Fruit fly (Drosophila melanogaster) Kc167 (cell line): ENCODE data around the gene eloF.

Experiments used
- Myc ChIP-seq: fragments of >200 bp; optimal IDR thresholded peaks from 2 replicates; lab custom pipeline; 2017; ENCODE audit warnings: missing external identifiers
- Sin3A ChIP-seq: fragments of >200 bp; optimal IDR thresholded peaks from 2 replicates; lab custom pipeline; 2018; ENCODE audit warnings: missing external identifiers
- h ChIP-seq: fragments of >200 bp; optimal IDR thresholded peaks from 3 replicates; lab custom pipeline; 2018; ENCODE audit warnings: missing external identifiers
- insv ChIP-seq: fragments of >200 bp; optimal IDR thresholded peaks from 3 replicates; lab custom pipeline; 2018; ENCODE audit warnings: missing external identifiers
- psq ChIP-seq: fragments of >200 bp; optimal IDR thresholded peaks from 2 replicates; lab custom pipeline; 2017; ENCODE audit warnings: missing external identifiers
- ttk ChIP-seq: sonication (Bioruptor generic); optimal IDR thresholded peaks from 2 replicates; lab custom pipeline; 2017; ENCODE audit warnings: missing external identifiers

eloF gene

DNA sequence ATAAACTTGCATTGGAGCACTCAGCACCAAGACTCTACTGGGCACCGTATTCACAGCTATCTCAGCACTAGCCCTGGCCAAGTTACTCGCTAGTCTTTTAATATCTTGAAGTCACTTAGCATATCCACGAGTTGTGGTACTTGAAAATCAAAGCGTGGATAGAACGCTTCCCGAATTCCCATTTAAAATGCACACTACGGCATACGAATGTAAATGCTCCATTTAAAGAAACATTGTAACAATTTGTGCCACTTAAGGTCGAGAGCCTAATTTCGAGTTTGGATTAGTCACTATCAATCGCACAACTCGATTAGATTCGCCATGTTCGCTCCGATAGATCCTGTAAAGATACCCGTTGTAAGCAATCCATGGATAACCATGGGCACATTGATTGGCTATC is at the start of gene eloF:
Gene eloF, plus strand, starts transcription at position 301 of the 400 bp plus-strand sequence.
- TF ChIP-seq ttk (lab: Kevin White, UChicago) = no peak
- TF ChIP-seq Sin3A (lab: Kevin White, UChicago) = no peak
- TF ChIP-seq h (lab: Kevin White, UChicago) = no peak
- TF ChIP-seq psq (lab: Kevin White, UChicago) = no peak
- TF ChIP-seq insv = no peak
- no peak for TF ChIP-seq Myc

dm6 chr3R:9767620-9768592 is 46.1 kb upstream of the eloF start, which contains the start of gene Naa80:
Gene Naa80 (plus strand): TSS chr3R:9767834.
- no peak for TF ChIP-seq Myc
- TF ChIP-seq Sin3A (lab: Kevin White, UChicago) = no peak
- no peak for TF ChIP-seq h (lab: Kevin White, UChicago)
- no peak for TF ChIP-seq psq (lab: Kevin White, UChicago)
- no peak for TF ChIP-seq insv
- TF ChIP-seq ttk (lab: Kevin White, UChicago) = no peak

dm6 chr3R:9768884-9769283 is 45.1 kb upstream of the eloF start, which contains the start of gene MED6:
Gene MED6 (minus strand): TSS chr3R:9768984.
- TF ChIP-seq insv (no peak), Sin3A (lab: Kevin White, UChicago) (no peak), ttk (lab: Kevin White, UChicago) (no peak), Myc (no peak), psq (lab: Kevin White, UChicago) (no peak), h (lab: Kevin White, UChicago) (no peak)

dm6 chr3R:9770127-9770526 is 43.8 kb upstream of the eloF start:
- TF ChIP-seq insv (no peak), psq (lab: Kevin White, UChicago) (no peak), h (lab: Kevin White, UChicago) (no peak), ttk (lab: Kevin White, UChicago) (no peak), Myc (no peak), Sin3A (lab: Kevin White, UChicago) (no peak)

DNA sequence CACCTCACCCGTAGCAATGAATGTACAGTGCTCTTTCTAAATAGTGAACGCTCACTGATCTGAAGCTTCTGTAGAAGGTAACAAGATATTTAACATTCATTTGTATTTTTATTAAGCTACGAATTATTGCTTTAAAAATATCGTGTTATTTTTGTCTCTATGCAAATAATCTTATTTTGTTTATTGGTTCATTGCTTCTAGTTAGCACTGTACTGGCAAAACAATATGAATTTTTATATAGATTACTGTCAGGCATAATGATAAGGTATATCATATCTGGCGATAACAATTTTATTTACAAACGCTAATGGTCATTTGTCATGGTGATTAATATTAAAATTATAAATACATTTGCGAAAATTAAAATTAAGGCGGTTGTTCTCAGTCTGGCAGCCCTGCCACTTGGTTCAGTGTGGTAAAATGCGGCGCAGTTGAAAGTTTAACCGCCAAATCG is 42.4 kb upstream of the eloF start, which contains the start of gene CG9471:
Gene CG9471, minus strand, starts transcription at position 24 of the 454 bp plus-strand sequence.
- TF ChIP-seq Myc (no peak), ttk (lab: Kevin White, UChicago) (no peak), insv (no peak), Sin3A (lab: Kevin White, UChicago) (no peak), h (lab: Kevin White, UChicago) (no peak)

dm6 chr3R:9774147-9774546 is 39.8 kb upstream of the eloF start, which contains the start of gene Whamy:
Gene Whamy (minus strand): TSS chr3R:9774419.
- TF ChIP-seq psq (lab: Kevin White, UChicago) = no peak
- no peak for TF ChIP-seq Sin3A (lab: Kevin White, UChicago)
- no peak for TF ChIP-seq ttk (lab: Kevin White, UChicago)
- TF ChIP-seq Myc = no peak
- TF ChIP-seq h (lab: Kevin White, UChicago) = no peak
- TF ChIP-seq insv = no peak

dm6 chr3R:9774821-9775220 is 39.1 kb upstream of the eloF start, which contains the start of gene topi:
Gene topi (plus strand): TSS chr3R:9775121.
- TF ChIP-seq psq (lab: Kevin White, UChicago) = no peak
- TF ChIP-seq ttk (lab: Kevin White, UChicago) = no peak
- TF ChIP-seq Myc = no peak
- no peak for TF ChIP-seq h (lab: Kevin White, UChicago)
- TF ChIP-seq Sin3A (lab: Kevin White, UChicago) = no peak
- no peak for TF ChIP-seq insv

- TF ChIP-seq ttk (lab: Kevin White, UChicago) = no peak
- no peak for TF ChIP-seq insv
- no peak for TF ChIP-seq h (lab: Kevin White, UChicago)
- TF ChIP-seq psq (lab: Kevin White, UChicago) = no peak
- no peak for TF ChIP-seq Sin3A (lab: Kevin White, UChicago)
- TF ChIP-seq Myc = no peak
These were observed 36.0 kb upstream of the eloF start, which contains the start of gene RpS29 for dm6 chr3R:9777941-9778360. Gene RpS29 (plus strand): TSS chr3R:9778042.

- TF ChIP-seq psq (lab: Kevin White, UChicago) (no peak), h (lab: Kevin White, UChicago) (no peak), Myc (no peak), ttk (lab: Kevin White, UChicago) (no peak), insv (no peak), Sin3A (lab: Kevin White, UChicago) (no peak)
These were observed 34.2 kb upstream of the eloF start, which contains the start of gene CG12947 for dm6 chr3R:9779764-9780163. Gene CG12947 (plus strand): TSS chr3R:9780064.

DNA sequence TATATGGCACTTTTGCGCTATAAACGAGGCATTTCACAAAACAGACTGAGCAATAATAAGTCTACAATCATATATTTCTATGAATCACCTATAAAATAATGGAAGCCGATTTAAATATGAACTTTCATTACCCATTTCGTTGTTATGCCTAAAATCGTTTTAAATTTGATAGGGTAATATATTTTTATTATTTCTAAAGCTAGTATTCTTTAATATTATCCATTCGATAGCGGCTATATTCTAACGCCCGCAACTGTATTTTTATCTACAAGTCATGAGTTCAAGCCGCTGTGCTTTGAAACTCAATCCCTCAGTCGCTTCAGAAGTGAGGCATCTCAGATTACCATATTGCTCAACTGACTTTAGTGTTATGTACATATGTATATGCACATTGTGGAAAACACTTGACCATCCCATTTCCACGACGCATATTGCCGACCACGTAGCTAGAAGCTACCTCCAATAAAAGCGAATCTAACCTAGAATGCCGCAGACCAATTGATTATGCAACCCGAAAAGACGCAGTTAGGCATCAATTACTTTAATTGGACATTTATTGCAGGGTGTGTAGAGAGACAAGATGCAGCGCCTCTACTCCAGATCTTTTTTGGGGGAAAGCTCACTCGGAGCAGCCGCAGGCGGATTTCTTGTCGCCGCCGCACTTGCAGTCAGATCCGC is 30.6 kb upstream of the eloF start:
- TF ChIP-seq Sin3A (lab: Kevin White, UChicago) = no peak
- no peak for TF ChIP-seq Myc
- TF ChIP-seq ttk (lab: Kevin White, UChicago) = no peak
- no peak for TF ChIP-seq insv
- TF ChIP-seq h (lab: Kevin White, UChicago) = no peak
- no peak for TF ChIP-seq psq (lab: Kevin White, UChicago)

dm6 chr3R:9784341-9785062 is 29.5 kb upstream of the eloF start, which contains the start of the genes MtnA and CG8500:
Gene MtnA (minus strand): TSS chr3R:9784370.
Gene CG8500 (plus strand): TSS chr3R:9784653.
- no peak for TF ChIP-seq ttk (lab: Kevin White, UChicago)
- TF ChIP-seq psq (lab: Kevin White, UChicago) = no peak
- TF ChIP-seq Myc = no peak
- TF ChIP-seq h (lab: Kevin White, UChicago) = no peak
- no peak for TF ChIP-seq insv
- TF ChIP-seq Sin3A (lab: Kevin White, UChicago) = no peak
